Worm (Caenorhabditis elegans) whole organism, L4 larva: Measurements from ENCODE around the gene gvd-1.

Experiments used
- D1046.2 ChIP-seq: fragments of 200-800 bp; sonication (Bioruptor generic); IDR thresholded peaks from 2 replicates; pipeline ENCODE4 v1.3.6; 2022; ENCODE audit warnings: missing genetic modification characterization, missing compliant biosample characterization
- F10B5.3 ChIP-seq: sonication (generic microtip); optimal IDR thresholded peaks from 2 replicates; lab custom pipeline; 2016; ENCODE audit warnings: mild to moderate bottlenecking, missing genetic modification characterization, missing compliant biosample characterization
- F26F4.8 ChIP-seq: fragments of 200-800 bp; sonication (Bioruptor generic); conservative IDR thresholded peaks from 2 replicates; pipeline ENCODE4 v1.3.6; 2022; ENCODE audit warnings: missing genetic modification characterization, missing compliant biosample characterization
- F37D6.2 ChIP-seq: sonication (generic microtip); optimal IDR thresholded peaks from 2 replicates; lab custom pipeline; 2016; ENCODE audit warnings: mild to moderate bottlenecking, missing genetic modification characterization, missing compliant biosample characterization
- F44E2.7 ChIP-seq: fragments of 200-800 bp; sonication (Bioruptor generic); IDR thresholded peaks from 2 replicates; pipeline ENCODE4 v2.1.2; 2022; ENCODE audit warnings: missing genetic modification characterization, missing compliant biosample characterization
- F49E8.2 ChIP-seq: sonication (generic microtip); optimal IDR thresholded peaks from 2 replicates; lab custom pipeline; 2016; ENCODE audit warnings: missing compliant biosample characterization, mild to moderate bottlenecking, missing genetic modification characterization, borderline replicate concordance
- R02D3.7 ChIP-seq: fragments of 150-350 bp; sonication (generic microtip); optimal IDR thresholded peaks from 3 replicates; lab custom pipeline; 2014; ENCODE audit warnings: missing biosample characterization, missing genetic modification characterization
- T20F7.1 ChIP-seq: fragments of 200-800 bp; sonication (Bioruptor generic); optimal IDR thresholded peaks from 2 replicates; lab custom pipeline; 2018; ENCODE audit warnings: mild to moderate bottlenecking, missing genetic modification characterization, missing compliant biosample characterization
- Y48G9A.11 ChIP-seq: fragments of 200-800 bp; sonication (Bioruptor generic); IDR thresholded peaks from 2 replicates; pipeline ENCODE4 v1.3.6; 2022; ENCODE audit warnings: missing genetic modification reagents, missing genetic modification characterization, missing compliant biosample characterization
- Y5F2A.4 ChIP-seq: fragments of 200-800 bp; sonication (Bioruptor generic); optimal IDR thresholded peaks from 2 replicates; lab custom pipeline; 2018; ENCODE audit warnings: mild to moderate bottlenecking, missing genetic modification characterization, missing compliant biosample characterization
- Y75B8A.6 ChIP-seq: fragments of 200-800 bp; sonication (Bioruptor generic); IDR thresholded peaks from 2 replicates; pipeline ENCODE4 v1.3.6; 2022; ENCODE audit warnings: missing genetic modification reagents, missing genetic modification characterization, missing compliant biosample characterization
- ZK337.2 ChIP-seq: fragments of 200-800 bp; sonication (Bioruptor generic); IDR thresholded peaks from 2 replicates; pipeline ENCODE4 v1.3.6; 2022; ENCODE audit warnings: missing genetic modification reagents, missing genetic modification characterization, missing compliant biosample characterization
- aha-1 ChIP-seq: fragments of 150-350 bp; peaks from one replicate; lab custom pipeline; 2014; ENCODE audit warnings: missing biosample characterization, missing genetic modification characterization
- aly-2 ChIP-seq: sonication (generic microtip); optimal IDR thresholded peaks from 2 replicates; lab custom pipeline; 2018; ENCODE audit warnings: missing biosample characterization, missing genetic modification characterization
- ama-1 ChIP-seq: fragments of 150-350 bp; optimal IDR thresholded peaks from 2 replicates; lab custom pipeline; 2014; ENCODE audit warnings: inconsistent platforms, mixed read lengths
- attf-4 ChIP-seq: sonication (generic microtip); optimal IDR thresholded peaks from 3 replicates; lab custom pipeline; 2017; ENCODE audit warnings: missing biosample characterization, missing genetic modification characterization
- ceh-20 ChIP-seq: fragments of 200-800 bp; sonication (Bioruptor generic); IDR thresholded peaks from 2 replicates; pipeline ENCODE4 v1.3.6; 2022; ENCODE audit warnings: missing genetic modification reagents, missing genetic modification characterization, missing compliant biosample characterization
- ceh-28 ChIP-seq: fragments of 150-350 bp; optimal IDR thresholded peaks from 2 replicates; lab custom pipeline; 2014; ENCODE audit warnings: missing biosample characterization, missing genetic modification reagents, missing genetic modification characterization
- ceh-44 ChIP-seq: fragments of 200-800 bp; sonication (Bioruptor generic); IDR thresholded peaks from 2 replicates; pipeline ENCODE4 v1.3.6; 2022; ENCODE audit warnings: missing genetic modification reagents, missing genetic modification characterization, missing compliant biosample characterization
- ceh-62 ChIP-seq: sonication (generic microtip); optimal IDR thresholded peaks from 2 replicates; lab custom pipeline; 2017; ENCODE audit warnings: missing biosample characterization, missing genetic modification characterization
- ces-1 ChIP-seq: fragments of 150-350 bp; sonication (generic microtip); optimal IDR thresholded peaks from 4 replicates; lab custom pipeline; 2014; ENCODE audit warnings: missing biosample characterization, missing genetic modification reagents, missing genetic modification characterization
- ctbp-1 ChIP-seq: fragments of 200-800 bp; sonication (Bioruptor generic); IDR thresholded peaks from 2 replicates; pipeline ENCODE4 v1.3.6; 2022; ENCODE audit warnings: missing genetic modification reagents, missing genetic modification characterization, missing compliant biosample characterization
- dmd-6 ChIP-seq: fragments of 200-800 bp; sonication (Bioruptor generic); IDR thresholded peaks from 2 replicates; pipeline ENCODE4 v1.3.6; 2022; ENCODE audit warnings: missing genetic modification reagents, missing genetic modification characterization, missing compliant biosample characterization
- fkh-10 ChIP-seq: fragments of 150-350 bp; optimal IDR thresholded peaks from 2 replicates; lab custom pipeline; 2014; ENCODE audit warnings: missing biosample characterization, missing genetic modification reagents, missing genetic modification characterization
- hif-1 ChIP-seq, 2 experiments: sonication (generic microtip); optimal IDR thresholded peaks; 2 replicates each; lab custom pipeline; 2016 to 2017; ENCODE audit warnings: missing compliant biosample characterization in 2 of 2, missing genetic modification characterization in 2 of 2, missing genetic modification reagents in 2 of 2, missing genotype in 2 of 2, mild to moderate bottlenecking in 1 of 2
- hlh-11 ChIP-seq: fragments of 200-800 bp; sonication (Bioruptor generic); optimal IDR thresholded peaks from 2 replicates; lab custom pipeline; 2018; ENCODE audit warnings: mild to moderate bottlenecking, missing genetic modification characterization, missing compliant biosample characterization
- hmg-1.1 ChIP-seq: fragments of 200-800 bp; sonication (Bioruptor generic); IDR thresholded peaks from 2 replicates; pipeline ENCODE4 v1.3.6; 2022; ENCODE audit warnings: missing genetic modification reagents, missing genetic modification characterization, missing compliant biosample characterization
- lin-15B ChIP-seq: fragments of 150-350 bp; sonication (generic microtip); optimal IDR thresholded peaks from 3 replicates; lab custom pipeline; 2014; ENCODE audit warnings: missing biosample characterization, missing genetic modification characterization
- lin-29 ChIP-seq: fragments of 200-800 bp; sonication (Bioruptor generic); IDR thresholded peaks from 2 replicates; pipeline ENCODE4 v1.3.6; 2022; ENCODE audit warnings: missing genetic modification reagents, missing genetic modification characterization, missing compliant biosample characterization
- lin-38 ChIP-seq: fragments of 200-800 bp; sonication (Bioruptor generic); IDR thresholded peaks from 2 replicates; pipeline ENCODE4 v1.3.6; 2022; ENCODE audit warnings: missing genetic modification reagents, missing genetic modification characterization, missing compliant biosample characterization
- lin-39 ChIP-seq: fragments of 150-350 bp; optimal IDR thresholded peaks from 2 replicates; lab custom pipeline; 2014; ENCODE audit warnings: missing biosample characterization, missing genetic modification reagents, missing genetic modification characterization
- lir-3 ChIP-seq: sonication (generic microtip); optimal IDR thresholded peaks from 2 replicates; lab custom pipeline; 2016; ENCODE audit warnings: mild to moderate bottlenecking, missing genetic modification characterization, missing compliant biosample characterization
- lsy-2 ChIP-seq, 2 experiments: fragments of 150-350 bp in 1 of 2; sonication (generic microtip) in 1 of 2; optimal IDR thresholded peaks; 2 replicates each; lab custom pipeline; 2014 to 2017; ENCODE audit warnings: missing biosample characterization in 2 of 2, missing genetic modification characterization in 2 of 2
- madf-5 ChIP-seq, 2 experiments: fragments of 200-800 bp; sonication (Bioruptor generic); IDR thresholded peaks; 2 replicates each; pipeline ENCODE4 v1.3.6; 2022; ENCODE audit warnings: missing compliant biosample characterization in 2 of 2, missing genetic modification characterization in 2 of 2
- mdl-1 ChIP-seq, 2 experiments: fragments of 150-350 bp in 1 of 2; sonication (generic microtip) in 1 of 2; optimal IDR thresholded peaks; 2 replicates each; lab custom pipeline; 2014 to 2017; ENCODE audit warnings: missing biosample characterization in 2 of 2, missing genetic modification characterization in 2 of 2
- mep-1 ChIP-seq: fragments of 150-350 bp; sonication (generic microtip); optimal IDR thresholded peaks from 3 replicates; lab custom pipeline; 2014; ENCODE audit warnings: missing biosample characterization, missing genetic modification characterization
- nhr-10 ChIP-seq: fragments of 150-350 bp; optimal IDR thresholded peaks from 2 replicates; lab custom pipeline; 2014; ENCODE audit warnings: missing biosample characterization, missing genetic modification characterization
- nhr-111 ChIP-seq: fragments of 200-800 bp; sonication (Bioruptor generic); optimal IDR thresholded peaks from 2 replicates; lab custom pipeline; 2018; ENCODE audit warnings: mild to moderate bottlenecking, missing genetic modification characterization, missing compliant biosample characterization
- nhr-28 ChIP-seq: fragments of 150-350 bp; optimal IDR thresholded peaks from 2 replicates; lab custom pipeline; 2014; ENCODE audit warnings: missing biosample characterization, missing genetic modification characterization
- nhr-42 ChIP-seq: fragments of 200-800 bp; sonication (Bioruptor generic); IDR thresholded peaks from 2 replicates; pipeline ENCODE4 v1.3.6; 2022; ENCODE audit warnings: missing genetic modification characterization, missing compliant biosample characterization
- nhr-48 ChIP-seq: sonication (generic microtip); optimal IDR thresholded peaks from 2 replicates; lab custom pipeline; 2016; ENCODE audit warnings: mild to moderate bottlenecking, missing genetic modification characterization, missing compliant biosample characterization
- nhr-6 ChIP-seq: fragments of 150-350 bp; optimal IDR thresholded peaks from 2 replicates; lab custom pipeline; 2014; ENCODE audit warnings: missing biosample characterization, missing genetic modification characterization
- nhr-77 ChIP-seq: fragments of 150-350 bp; optimal IDR thresholded peaks from 2 replicates; lab custom pipeline; 2014; ENCODE audit warnings: missing biosample characterization, missing genetic modification characterization
- pqm-1 ChIP-seq: sonication (generic microtip); optimal IDR thresholded peaks from 2 replicates; lab custom pipeline; 2017; ENCODE audit warnings: missing biosample characterization, missing genetic modification characterization
- sdz-12 ChIP-seq: fragments of 200-800 bp; sonication (Bioruptor generic); optimal IDR thresholded peaks from 2 replicates; lab custom pipeline; 2018; ENCODE audit warnings: mild to moderate bottlenecking, missing genetic modification characterization, missing compliant biosample characterization
- snpc-1.2 ChIP-seq: fragments of 200-800 bp; sonication (Bioruptor generic); IDR thresholded peaks from 2 replicates; pipeline ENCODE4 v1.3.6; 2022; ENCODE audit warnings: missing genetic modification reagents, missing genetic modification characterization, missing compliant biosample characterization
- unc-62 ChIP-seq, 3 experiments: fragments of 150-350 bp in 1 of 3; sonication (generic microtip); optimal IDR thresholded peaks in 2 of 3; peaks in 1 of 3; 1 replicate in 1 of 3; 2 replicates in 2 of 3; lab custom pipeline; 2014 to 2017; ENCODE audit warnings: missing biosample characterization in 3 of 3, missing genetic modification characterization in 3 of 3, missing genetic modification reagents in 3 of 3, missing genotype in 1 of 3
- zfp-3 ChIP-seq: fragments of 200-800 bp; sonication (Bioruptor generic); conservative IDR thresholded peaks from 2 replicates; pipeline ENCODE4 v1.3.6; 2022; ENCODE audit warnings: missing genetic modification reagents, missing genetic modification characterization, missing compliant biosample characterization
- zip-2 ChIP-seq: fragments of 150-350 bp; optimal IDR thresholded peaks from 2 replicates; lab custom pipeline; 2014; ENCODE audit warnings: missing biosample characterization, missing genetic modification characterization
- ztf-11 ChIP-seq: fragments of 150-350 bp; optimal IDR thresholded peaks from 2 replicates; lab custom pipeline; 2014; ENCODE audit warnings: missing biosample characterization, missing genetic modification characterization

The gvd-1 gene

ce11 chrII:416808-417207 lies 40.9 kb downstream of the gvd-1 start:
- TF ChIP-seq D1046.2 (GFP tag; lab: Robert Waterston, UW): 0 out of 2 replicates have a peak, but pooled peaks have one; percentile 25
- TF ChIP-seq aha-1 (tag; lab: Kevin White, UChicago): peak; percentile 15

- TF ChIP-seq Y75B8A.6 (no peak), fkh-10 (GFP tag; lab: Kevin White, UChicago) (peak; percentile 88), ceh-28 (tag; lab: Kevin White, UChicago) (no peak), F26F4.8 (GFP tag; lab: Robert Waterston, UW) (no peak), ctbp-1 (peak; percentile 82), lsy-2 (tag; optimal IDR thresholded peaks at IDR 0.05; lab: Kevin White, UChicago) (peak in 1 of 2 experiments; percentile 96), attf-4 (tag; lab: Kevin White, UChicago) (no peak), nhr-111 (no peak), snpc-1.2 (no peak), T20F7.1 (GFP tag; lab: Kevin White, UChicago) (peak; percentile 86), Y48G9A.11 (GFP tag; lab: Robert Waterston, UW) (peak; percentile 29; the same call in 1 of the 2 replicates), F37D6.2 (tag; lab: Kevin White, UChicago) (peak; percentile 85), nhr-42 (GFP tag; lab: Robert Waterston, UW) (peak; percentile 85), aly-2 (tag; lab: Kevin White, UChicago) (no peak), ces-1 (GFP tag; lab: Kevin White, UChicago) (no peak), lin-39 (tag; lab: Kevin White, UChicago) (no peak), unc-62 (GFP tag; optimal IDR thresholded peaks at IDR 0.05 in 1 of 2; lab: Kevin White, UChicago) (no peak), unc-62 (tag; optimal IDR thresholded peaks at IDR 0.05; lab: Kevin White, UChicago) (no peak), lir-3 (no peak), ceh-62 (tag; lab: Kevin White, UChicago) (no peak), lin-38 (GFP tag; lab: Robert Waterston, UW) (peak; percentile 98), ceh-20 (GFP tag; lab: Robert Waterston, UW) (peak; percentile 77), mep-1 (tag; lab: Kevin White, UChicago) (peak; percentile 93), hmg-1.1 (GFP tag; lab: Robert Waterston, UW) (peak; percentile 83), dmd-6 (peak; percentile 77), R02D3.7 (tag; lab: Kevin White, UChicago) (no peak), ama-1 (lab: Kevin White, UChicago) (peak; percentile 64), pqm-1 (tag; lab: Kevin White, UChicago) (no peak), madf-5 (GFP tag; IDR thresholded peaks at IDR 0.05; lab: Robert Waterston, UW) (no peak), ceh-44 (GFP tag; lab: Robert Waterston, UW) (peak; percentile 47; the same call in 1 of the 2 replicates), ZK337.2 (no peak), F10B5.3 (tag; lab: Kevin White, UChicago) (peak; percentile 74), F49E8.2 (peak; percentile 84), mdl-1 (tag; optimal IDR thresholded peaks at IDR 0.05; lab: Kevin White, UChicago) (peak in 1 of 2 experiments; percentile 6), lin-15B (peak; percentile 70), nhr-10 (tag; lab: Kevin White, UChicago) (no peak), zfp-3 (peak; percentile 75), lin-29 (GFP tag; lab: Robert Waterston, UW) (no peak), aha-1 (tag; lab: Kevin White, UChicago) (peak; percentile 10), nhr-77 (peak; percentile 77), sdz-12 (GFP tag; lab: Kevin White, UChicago) (no peak), F44E2.7 (GFP tag; lab: Robert Waterston, UW) (no peak), Y5F2A.4 (GFP tag; lab: Kevin White, UChicago) (no peak), nhr-48 (tag; lab: Kevin White, UChicago) (peak; percentile 41), hif-1 (tag; optimal IDR thresholded peaks at IDR 0.05; lab: Kevin White, UChicago) (peak in 1 of 2 experiments; percentile 67), hlh-11 (tag; lab: Kevin White, UChicago) (peak; percentile 77), ztf-11 (tag; lab: Kevin White, UChicago) (no peak), zip-2 (tag; lab: Kevin White, UChicago) (peak; percentile 78), nhr-28 (tag; lab: Kevin White, UChicago) (peak; percentile 76), nhr-6 (peak; percentile 87)
Measured at ce11 chrII:410832-411231, 46.9 kb downstream of the gvd-1 start, which contains the start of the genes dnsn-1 and C24H12.4. Gene dnsn-1, minus strand, starts transcription at chrII:410932. Gene C24H12.4, plus strand, starts transcription at chrII:411222.
